Fruit fly (Drosophila melanogaster): ENCODE results near the gene Traf4.

Gene Traf4

dm6 chr2L:4403013-4403604 is 41.4 kb downstream of the Traf4 start, which contains the start of gene Dim1:
Dim1 (plus strand) TSS chr2L:4403251.
- no peak for TF ChIP-seq fkh (GFP tag; optimal IDR thresholded peaks at IDR 0.05)
- TF ChIP-seq CG9139 (GFP tag; optimal IDR thresholded peaks at IDR 0.05), result peak; percentile 43
- no peak for TF ChIP-seq CG11762 (GFP tag; optimal IDR thresholded peaks at IDR 0.05; ENCODE audit: insufficient read depth)
- TF ChIP-seq Smox (GFP tag; optimal IDR thresholded peaks at IDR 0.05), result no peak
- TF ChIP-seq CG10631 (GFP tag; optimal IDR thresholded peaks at IDR 0.05), result no peak
- no peak for TF ChIP-seq CG15336 (GFP tag; IDR thresholded peaks at IDR 0.05)
- TF ChIP-seq Hr4 (GFP tag; optimal IDR thresholded peaks at IDR 0.05), result no peak
- no peak for TF ChIP-seq lz (GFP tag; optimal IDR thresholded peaks at IDR 0.05)
- TF ChIP-seq esn (GFP tag; optimal IDR thresholded peaks at IDR 0.05), result no peak
- TF ChIP-seq Met (GFP tag; optimal IDR thresholded peaks at IDR 0.05), result no peak
- no peak for TF ChIP-seq CG3919 (GFP tag; optimal IDR thresholded peaks at IDR 0.05)
- peak; percentile 61 for TF ChIP-seq CG6163 (GFP tag; IDR thresholded peaks at IDR 0.05)
- TF ChIP-seq achi (GFP tag; optimal IDR thresholded peaks at IDR 0.05), result peak; percentile 40
- TF ChIP-seq CG34406 (GFP tag; optimal IDR thresholded peaks at IDR 0.05), result peak; percentile 59

DNA sequence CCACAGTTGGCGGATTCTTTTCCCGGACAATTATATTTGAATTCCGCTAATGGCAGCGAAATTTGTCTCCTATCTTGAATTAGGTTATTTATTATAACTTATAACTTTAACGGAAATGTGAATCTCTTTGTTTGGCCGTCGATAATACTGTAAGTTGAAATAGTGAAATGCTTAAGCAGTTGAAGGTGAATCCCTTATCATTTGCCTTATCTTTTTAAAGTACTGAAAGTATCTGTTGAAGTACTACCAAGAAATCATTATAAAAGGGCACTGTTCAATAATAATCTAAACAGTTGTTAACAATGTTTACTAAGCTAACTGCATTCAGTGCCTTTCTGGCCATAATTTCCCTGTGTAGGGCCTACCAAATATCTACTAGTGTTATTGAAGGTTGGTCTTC is 49.1 kb downstream of the Traf4 start, which contains the start of gene CG43055:
Gene CG43055 (plus strand): TSS at position 301 of the 400 bp plus-strand sequence.
- TF ChIP-seq Sox102F (GFP tag; optimal IDR thresholded peaks at IDR 0.05) (no peak), CG4318 (GFP tag; optimal IDR thresholded peaks at IDR 0.05) (no peak), CG8632 (GFP tag; optimal IDR thresholded peaks at IDR 0.05) (no peak), CG1621 (tag; optimal IDR thresholded peaks at IDR 0.05) (no peak), Sox15 (GFP tag; optimal IDR thresholded peaks at IDR 0.05) (no peak), CG10669 (GFP tag; optimal IDR thresholded peaks at IDR 0.05) (no peak), Eip78C (GFP tag) (no peak), CG9139 (GFP tag; optimal IDR thresholded peaks at IDR 0.05) (no peak), CG34406 (GFP tag; optimal IDR thresholded peaks at IDR 0.05) (no peak), CG31627 (GFP tag; optimal IDR thresholded peaks at IDR 0.05) (no peak), Hr4 (GFP tag; optimal IDR thresholded peaks at IDR 0.05) (no peak), CG10631 (GFP tag; optimal IDR thresholded peaks at IDR 0.05) (no peak), CG11294 (GFP tag; IDR thresholded peaks at IDR 0.05) (no peak), ss (GFP tag; optimal IDR thresholded peaks at IDR 0.05) (no peak)

DNA sequence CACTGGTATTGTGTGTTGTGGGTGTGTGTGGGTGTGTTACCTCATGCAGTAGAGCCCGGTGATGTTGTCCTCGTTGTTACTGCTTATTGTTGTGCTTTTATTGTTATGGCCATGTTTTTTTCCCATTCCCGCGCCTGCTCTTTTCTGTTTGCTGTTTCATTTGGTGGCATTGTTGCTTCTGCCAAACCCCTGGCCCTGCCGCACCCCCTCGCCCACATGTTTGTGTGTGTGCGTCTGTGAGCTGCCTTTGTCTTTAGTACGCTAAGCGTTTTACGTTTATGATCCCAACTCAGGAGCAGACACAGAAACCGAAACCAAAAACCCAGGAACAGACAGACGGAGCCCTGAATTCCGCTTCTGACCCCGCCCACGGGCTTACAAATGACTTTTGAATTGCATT is 52.3 kb downstream of the Traf4 start:
- TF ChIP-seq dsx (GFP tag; optimal IDR thresholded peaks at IDR 0.05; ENCODE audit: poor library complexity, severe bottlenecking), result no peak
- TF ChIP-seq spab (GFP tag; optimal IDR thresholded peaks at IDR 0.05), result no peak
- TF ChIP-seq CG11762 (GFP tag; optimal IDR thresholded peaks at IDR 0.05; ENCODE audit: insufficient read depth), result no peak
- no peak for TF ChIP-seq topi (GFP tag; optimal IDR thresholded peaks at IDR 0.05)
- no peak for TF ChIP-seq Gug (GFP tag; IDR thresholded peaks at IDR 0.05)
- TF ChIP-seq cyc (GFP tag; optimal IDR thresholded peaks at IDR 0.05), result no peak
- no peak for TF ChIP-seq Ets21C (GFP tag; optimal IDR thresholded peaks at IDR 0.05)
- no peak for TF ChIP-seq salr (GFP tag; optimal IDR thresholded peaks at IDR 0.05)
- TF ChIP-seq Hr38 (GFP tag; optimal IDR thresholded peaks at IDR 0.05), result no peak
- no peak for TF ChIP-seq Sox15 (GFP tag; optimal IDR thresholded peaks at IDR 0.05)
- no peak for TF ChIP-seq Sox14 (GFP tag; optimal IDR thresholded peaks at IDR 0.05)

dm6 chr2L:4416089-4416488 is 54.4 kb downstream of the Traf4 start:
- TF ChIP-seq Blimp-1 (GFP tag; optimal IDR thresholded peaks at IDR 0.05), result no peak
- TF ChIP-seq dac (GFP tag; optimal IDR thresholded peaks at IDR 0.05), result no peak
- peak; percentile 36; the same call in 1 of the 2 replicates for TF ChIP-seq CG15336 (GFP tag; IDR thresholded peaks at IDR 0.05)
- TF ChIP-seq topi (GFP tag; optimal IDR thresholded peaks at IDR 0.05), result peak; percentile 26
- TF ChIP-seq dsx (GFP tag; optimal IDR thresholded peaks at IDR 0.05; ENCODE audit: poor library complexity, severe bottlenecking), result peak; percentile 32
- TF ChIP-seq CG4318 (GFP tag; optimal IDR thresholded peaks at IDR 0.05), result no peak
- peak; percentile 25 for TF ChIP-seq Sox102F (GFP tag; optimal IDR thresholded peaks at IDR 0.05)
- peak; percentile 48 for TF ChIP-seq CG10669 (GFP tag; optimal IDR thresholded peaks at IDR 0.05)
- no peak for TF ChIP-seq fd85E (GFP tag; optimal IDR thresholded peaks at IDR 0.05)
- peak; percentile 48 for TF ChIP-seq pdm3 (GFP tag; optimal IDR thresholded peaks at IDR 0.05)
- peak; percentile 32 for TF ChIP-seq CG1621 (tag; optimal IDR thresholded peaks at IDR 0.05)
- TF ChIP-seq Sox15 (GFP tag; optimal IDR thresholded peaks at IDR 0.05), result peak; percentile 6
- peak; percentile 17 for TF ChIP-seq CG6276 (GFP tag; optimal IDR thresholded peaks at IDR 0.05)
- peak; percentile 23 for TF ChIP-seq acj6 (GFP tag; optimal IDR thresholded peaks at IDR 0.05)
- TF ChIP-seq Sox14 (GFP tag; optimal IDR thresholded peaks at IDR 0.05), result peak; percentile 43
- no peak for TF ChIP-seq CG3032 (tag; optimal IDR thresholded peaks at IDR 0.05)
- no peak for TF ChIP-seq esn (GFP tag; optimal IDR thresholded peaks at IDR 0.05)
- TF ChIP-seq ss (GFP tag; optimal IDR thresholded peaks at IDR 0.05), result peak in 1 of 2 experiments; percentile 33
- TF ChIP-seq CG8632 (GFP tag; optimal IDR thresholded peaks at IDR 0.05), result no peak
- TF ChIP-seq lz (GFP tag; optimal IDR thresholded peaks at IDR 0.05), result peak; percentile 10
- peak; percentile 49; the same call in 1 of the 3 replicates for TF ChIP-seq CG6163 (GFP tag; IDR thresholded peaks at IDR 0.05)
- peak; percentile 47 for TF ChIP-seq Hr4 (GFP tag; optimal IDR thresholded peaks at IDR 0.05)
- TF ChIP-seq cyc (GFP tag; optimal IDR thresholded peaks at IDR 0.05), result peak; percentile 32
- TF ChIP-seq CG11762 (GFP tag; optimal IDR thresholded peaks at IDR 0.05; ENCODE audit: insufficient read depth), result peak; percentile 11
- TF ChIP-seq spab (GFP tag; optimal IDR thresholded peaks at IDR 0.05), result peak; percentile 31
- TF ChIP-seq Eip78C (GFP tag), result peak; percentile 79
- peak; percentile 53 for TF ChIP-seq CG3919 (GFP tag; optimal IDR thresholded peaks at IDR 0.05)
- no peak for TF ChIP-seq CG11294 (GFP tag; IDR thresholded peaks at IDR 0.05)
- TF ChIP-seq CG9139 (GFP tag; optimal IDR thresholded peaks at IDR 0.05), result no peak
